Worm (Caenorhabditis elegans): ENCODE results near the gene lron-13.

ce11 chrIII:13530838-13531237 is 3.6 kb downstream of the lron-13 start:
- TF ChIP-seq mdl-1 (tag; optimal IDR thresholded peaks at IDR 0.05) (no peak), hmg-11 (tag; optimal IDR thresholded peaks at IDR 0.05) (no peak), sea-2 (GFP tag; optimal IDR thresholded peaks at IDR 0.05) (no peak)

All from whole organism, L3 larva.